Worm (Caenorhabditis elegans) whole organism, L1 larva: ENCODE results near the gene sdz-10.

Experiments
- aly-2 ChIP-seq: fragments of 150-350 bp; optimal IDR thresholded peaks from 2 replicates; lab custom pipeline; 2014; ENCODE audit warnings: missing biosample characterization, missing genetic modification characterization
- elt-2 ChIP-seq: sonication (generic microtip); optimal IDR thresholded peaks from 2 replicates; lab custom pipeline; 2016; ENCODE audit warnings: missing genetic modification characterization, mild to moderate bottlenecking, inconsistent platforms, missing compliant biosample characterization, missing genetic modification reagents
- elt-3 ChIP-seq, 6 experiments: fragments of 150-350 bp in 1 of 6; sonication (generic microtip); optimal IDR thresholded peaks; 2 replicates each; lab custom pipeline; 2017 to 2018; ENCODE audit warnings: missing biosample characterization in 6 of 6, missing genetic modification characterization in 6 of 6, inconsistent platforms in 1 of 6
- fkh-10 ChIP-seq: sonication (generic microtip); optimal IDR thresholded peaks from 2 replicates; lab custom pipeline; 2017; ENCODE audit warnings: missing biosample characterization, missing genetic modification reagents, missing genetic modification characterization
- lir-3 ChIP-seq: sonication (generic microtip); optimal IDR thresholded peaks from 2 replicates; lab custom pipeline; 2016; ENCODE audit warnings: mild to moderate bottlenecking, missing genetic modification characterization, moderate library complexity, missing compliant biosample characterization; ENCODE audit not compliant: poor library complexity
- mep-1 ChIP-seq: fragments of 150-350 bp; optimal IDR thresholded peaks from 2 replicates; lab custom pipeline; 2014; ENCODE audit warnings: missing biosample characterization, missing genetic modification characterization
- nhr-237 ChIP-seq: fragments of 150-350 bp; optimal IDR thresholded peaks from 2 replicates; lab custom pipeline; 2014; ENCODE audit warnings: missing biosample characterization, missing genetic modification characterization
- nhr-76 ChIP-seq: sonication (generic microtip); optimal IDR thresholded peaks from 2 replicates; lab custom pipeline; 2017; ENCODE audit warnings: missing biosample characterization, missing genetic modification characterization
- pqm-1 ChIP-seq: sonication (generic microtip); optimal IDR thresholded peaks from 3 replicates; lab custom pipeline; 2017; ENCODE audit warnings: missing biosample characterization, missing genetic modification characterization
- unc-62 ChIP-seq: fragments of 150-350 bp; optimal IDR thresholded peaks from 2 replicates; lab custom pipeline; 2014; ENCODE audit warnings: missing biosample characterization, missing genetic modification reagents, missing genetic modification characterization
- zag-1 ChIP-seq: fragments of 150-350 bp; optimal IDR thresholded peaks from 2 replicates; lab custom pipeline; 2014; ENCODE audit warnings: missing biosample characterization, missing genetic modification characterization
- ztf-11 ChIP-seq, 2 experiments: sonication (generic microtip); optimal IDR thresholded peaks; 2 replicates each; lab custom pipeline; 2016 to 2017; ENCODE audit warnings: missing genetic modification characterization in 2 of 2, missing biosample characterization in 1 of 2, missing compliant biosample characterization in 1 of 2

DNA sequence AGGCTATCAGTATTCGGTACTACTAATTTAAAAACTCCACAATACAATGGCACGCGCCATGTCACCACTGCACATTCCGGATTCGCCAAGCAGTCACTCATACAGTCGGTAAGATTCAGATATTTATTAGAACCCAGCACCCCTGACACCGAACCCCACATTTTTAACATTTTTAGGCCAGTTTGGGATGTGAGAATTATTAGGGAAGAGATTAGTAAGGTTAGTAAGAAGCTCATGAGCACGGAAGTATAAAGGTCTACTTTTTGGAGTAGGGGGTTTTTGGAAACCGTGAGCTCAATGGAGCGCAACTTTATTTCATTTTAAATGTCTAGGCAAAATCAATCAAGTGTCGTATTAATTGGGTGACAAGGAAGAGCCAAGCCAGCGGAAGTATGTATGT lies 14.1 kb downstream of the sdz-10 start, which contains the start of gene F29A7.8:
- TF ChIP-seq pqm-1 (tag; lab: Kevin White, UChicago) (no peak), unc-62 (GFP tag; lab: Kevin White, UChicago) (no peak), elt-2 (tag; lab: Kevin White, UChicago) (no peak), elt-3 (tag; optimal IDR thresholded peaks at IDR 0.05; lab: Kevin White, UChicago) (no peak), nhr-237 (no peak), mep-1 (tag; lab: Kevin White, UChicago) (no peak), aly-2 (no peak), zag-1 (tag; lab: Kevin White, UChicago) (no peak), nhr-76 (no peak), fkh-10 (GFP tag; lab: Kevin White, UChicago) (no peak), ztf-11 (tag; optimal IDR thresholded peaks at IDR 0.05; lab: Kevin White, UChicago) (no peak), lir-3 (tag; lab: Kevin White, UChicago) (no peak)
